Fruit fly (Drosophila melanogaster) whole organism, embryonic: ENCODE data around the gene Smox.

Source experiments
- ATbp ChIP-seq: fragments of 200-800 bp; sonication (Bioruptor generic); optimal IDR thresholded peaks from 2 replicates; lab custom pipeline; 2017; ENCODE audit warnings: missing biosample characterization, mild to moderate bottlenecking, missing genetic modification characterization, missing genetic modification reagents
- CG12071 ChIP-seq: fragments of 200-800 bp; sonication (Bioruptor generic); optimal IDR thresholded peaks from 3 replicates; lab custom pipeline; 2018; ENCODE audit warnings: missing biosample characterization, mild to moderate bottlenecking, missing genetic modification characterization
- CG12299 ChIP-seq: fragments of 200-800 bp; sonication (Bioruptor generic); optimal IDR thresholded peaks from 2 replicates; lab custom pipeline; 2018; ENCODE audit warnings: missing biosample characterization, mild to moderate bottlenecking, missing genetic modification characterization
- CG13894 ChIP-seq: fragments of 200-800 bp; sonication (Bioruptor generic); optimal IDR thresholded peaks from 3 replicates; lab custom pipeline; 2018; ENCODE audit warnings: missing biosample characterization, mild to moderate bottlenecking, missing genetic modification characterization, moderate library complexity
- CG14050 ChIP-seq: fragments of 200-800 bp; sonication (Bioruptor generic); IDR thresholded peaks from 3 replicates; pipeline ENCODE4 v1.3.6; 2022; ENCODE audit warnings: missing biosample characterization, missing genetic modification characterization
- CG15011 ChIP-seq: fragments of 200-800 bp; sonication (Bioruptor generic); optimal IDR thresholded peaks from 3 replicates; lab custom pipeline; 2018; ENCODE audit warnings: missing biosample characterization, mild to moderate bottlenecking, missing genetic modification characterization
- CG15073 ChIP-seq: fragments of 200-800 bp; sonication (Bioruptor generic); optimal IDR thresholded peaks from 2 replicates; lab custom pipeline; 2016; ENCODE audit warnings: missing biosample characterization, missing genetic modification characterization
- CG15601 ChIP-seq: fragments of 200-800 bp; sonication (Bioruptor generic); optimal IDR thresholded peaks from 3 replicates; lab custom pipeline; 2019; ENCODE audit warnings: missing biosample characterization, mild to moderate bottlenecking, missing genetic modification characterization, moderate library complexity
- CG15696 ChIP-seq: fragments of 200-800 bp; sonication (Bioruptor generic); optimal IDR thresholded peaks from 2 replicates; lab custom pipeline; 2019; ENCODE audit warnings: missing biosample characterization, mild to moderate bottlenecking, missing genetic modification characterization, moderate library complexity
- CG16813 ChIP-seq: fragments of 200-800 bp; sonication (Bioruptor generic); IDR thresholded peaks from 3 replicates; pipeline ENCODE4 v1.3.6; 2022; ENCODE audit warnings: missing biosample characterization, missing genetic modification characterization; ENCODE audit not compliant: partially characterized antibody
- CG17186 ChIP-seq: fragments of 200-800 bp; sonication (Bioruptor generic); optimal IDR thresholded peaks from 3 replicates; lab custom pipeline; 2017; ENCODE audit warnings: missing biosample characterization, missing genetic modification reagents, missing genetic modification characterization
- CG1832 ChIP-seq: fragments of 200-800 bp; sonication (Bioruptor generic); optimal IDR thresholded peaks from 2 replicates; lab custom pipeline; 2017; ENCODE audit warnings: missing biosample characterization, mild to moderate bottlenecking, missing genetic modification characterization, inconsistent platforms
- CG31365 ChIP-seq: fragments of 200-800 bp; sonication (Bioruptor generic); optimal IDR thresholded peaks from 2 replicates; lab custom pipeline; 2018; ENCODE audit warnings: missing biosample characterization, mild to moderate bottlenecking, missing genetic modification characterization
- CG33557 ChIP-seq: fragments of 200-800 bp; sonication (Bioruptor generic); optimal IDR thresholded peaks from 2 replicates; lab custom pipeline; 2019; ENCODE audit warnings: missing biosample characterization, mild to moderate bottlenecking, missing genetic modification characterization, moderate library complexity
- CG34376 ChIP-seq: fragments of 200-800 bp; sonication (Bioruptor generic); optimal IDR thresholded peaks from 2 replicates; lab custom pipeline; 2018; ENCODE audit warnings: missing biosample characterization, mild to moderate bottlenecking, missing genetic modification characterization
- CG3847 ChIP-seq: fragments of 200-800 bp; sonication (Bioruptor generic); IDR thresholded peaks from 2 replicates; pipeline ENCODE4 v1.3.6; 2022; ENCODE audit warnings: missing biosample characterization, missing genetic modification characterization
- CG4360 ChIP-seq: fragments of 200-800 bp; sonication (Bioruptor generic); IDR thresholded peaks from 2 replicates; pipeline ENCODE4 v1.3.6; 2022; ENCODE audit warnings: missing biosample characterization, missing genetic modification characterization
- CG4707 ChIP-seq: fragments of 200-800 bp; sonication (Bioruptor generic); optimal IDR thresholded peaks from 2 replicates; lab custom pipeline; 2018; ENCODE audit warnings: missing biosample characterization, mild to moderate bottlenecking, missing genetic modification characterization, moderate library complexity
- CG5245 ChIP-seq: fragments of 200-800 bp; sonication (Bioruptor generic); optimal IDR thresholded peaks from 3 replicates; lab custom pipeline; 2016; ENCODE audit warnings: missing biosample characterization, missing genetic modification characterization
- CG6765 ChIP-seq: fragments of 200-800 bp; sonication (Bioruptor generic); optimal IDR thresholded peaks from 3 replicates; lab custom pipeline; 2017; ENCODE audit warnings: missing biosample characterization, mild to moderate bottlenecking, missing genetic modification characterization
- CG8089 ChIP-seq: fragments of 200-800 bp; sonication (Bioruptor generic); optimal IDR thresholded peaks from 3 replicates; lab custom pipeline; 2016; ENCODE audit warnings: missing biosample characterization, missing genetic modification characterization
- CG8944 ChIP-seq: fragments of 200-800 bp; sonication (Bioruptor generic); optimal IDR thresholded peaks from 3 replicates; lab custom pipeline; 2016; ENCODE audit warnings: missing biosample characterization, missing genetic modification characterization
- CG9609 ChIP-seq: fragments of 200-800 bp; sonication (Bioruptor generic); optimal IDR thresholded peaks from 3 replicates; lab custom pipeline; 2016; ENCODE audit warnings: missing biosample characterization, missing genetic modification characterization
- Dbx ChIP-seq: fragments of 200-800 bp; sonication (Bioruptor generic); IDR thresholded peaks from 3 replicates; pipeline ENCODE4 v1.3.6; 2022; ENCODE audit warnings: missing biosample characterization, missing genetic modification characterization
- Doc3 ChIP-seq: fragments of 200-800 bp; sonication (Bioruptor generic); IDR thresholded peaks from 3 replicates; pipeline ENCODE4 v1.3.6; 2022; ENCODE audit warnings: missing biosample characterization, missing genetic modification characterization; ENCODE audit not compliant: partially characterized antibody
- Eip74EF ChIP-seq, 2 experiments: fragments of 200-800 bp in 1 of 2; fragments of >200 bp in 1 of 2; sonication (Bioruptor generic) in 1 of 2; optimal IDR thresholded peaks; 2 replicates each; lab custom pipeline; 2017 to 2019; ENCODE audit warnings: missing biosample characterization in 2 of 2, missing genetic modification characterization in 2 of 2, mild to moderate bottlenecking in 1 of 2, moderate library complexity in 1 of 2
- Ets97D ChIP-seq: fragments of 200-800 bp; sonication (Bioruptor generic); optimal IDR thresholded peaks from 3 replicates; lab custom pipeline; 2016; ENCODE audit warnings: missing biosample characterization, missing genetic modification characterization
- Fer2 ChIP-seq: fragments of 200-800 bp; sonication (Bioruptor generic); optimal IDR thresholded peaks from 2 replicates; lab custom pipeline; 2018; ENCODE audit warnings: missing biosample characterization, mild to moderate bottlenecking, missing genetic modification characterization, moderate library complexity
- HLHmδ ChIP-seq: fragments of 200-800 bp; sonication (Bioruptor generic); optimal IDR thresholded peaks from 2 replicates; lab custom pipeline; 2018; ENCODE audit warnings: missing biosample characterization, mild to moderate bottlenecking, missing genetic modification characterization, moderate library complexity
- Myb ChIP-seq: fragments of 200-800 bp; sonication (Bioruptor generic); optimal IDR thresholded peaks from 2 replicates; lab custom pipeline; 2016; ENCODE audit warnings: missing biosample characterization, missing genetic modification characterization
- NFAT ChIP-seq: fragments of 200-800 bp; sonication (Bioruptor generic); IDR thresholded peaks from 2 replicates; pipeline ENCODE4 v1.3.6; 2022; ENCODE audit warnings: missing biosample characterization, missing genetic modification characterization
- Optix ChIP-seq: fragments of 200-800 bp; sonication (Bioruptor generic); IDR thresholded peaks from 3 replicates; pipeline ENCODE4 v1.3.6; 2022; ENCODE audit warnings: missing biosample characterization, missing genetic modification characterization
- Sin3A ChIP-seq: fragments of >200 bp; optimal IDR thresholded peaks from 2 replicates; lab custom pipeline; 2018
- Six4 ChIP-seq: fragments of 200-800 bp; sonication (Bioruptor generic); optimal IDR thresholded peaks from 2 replicates; lab custom pipeline; 2016; ENCODE audit warnings: missing biosample characterization, missing genetic modification characterization
- Usf ChIP-seq: fragments of 200-800 bp; sonication (Bioruptor generic); optimal IDR thresholded peaks from 2 replicates; lab custom pipeline; 2017; ENCODE audit warnings: missing genotype, missing biosample characterization, missing genetic modification characterization
- ab ChIP-seq: fragments of 200-800 bp; sonication (Bioruptor generic); optimal IDR thresholded peaks from 2 replicates; lab custom pipeline; 2016; ENCODE audit warnings: missing biosample characterization, missing genetic modification characterization
- bab2 ChIP-seq: fragments of 200-800 bp; sonication (Bioruptor generic); optimal IDR thresholded peaks from 2 replicates; lab custom pipeline; 2016; ENCODE audit warnings: missing biosample characterization, missing genetic modification characterization
- cad ChIP-seq: fragments of >200 bp; optimal IDR thresholded peaks from 2 replicates; lab custom pipeline; 2017; ENCODE audit warnings: missing biosample characterization, missing genetic modification characterization
- cg ChIP-seq: fragments of 200-800 bp; sonication (Bioruptor generic); optimal IDR thresholded peaks from 3 replicates; lab custom pipeline; 2019; ENCODE audit warnings: missing biosample characterization, mild to moderate bottlenecking, missing genetic modification characterization, moderate library complexity
- eve ChIP-seq, 2 experiments: fragments of >200 bp; optimal IDR thresholded peaks; 2 replicates each; lab custom pipeline; 2017; ENCODE audit warnings: missing biosample characterization in 2 of 2, missing genetic modification characterization in 2 of 2
- ind ChIP-seq: fragments of 200-800 bp; sonication (Bioruptor generic); optimal IDR thresholded peaks from 3 replicates; lab custom pipeline; 2016; ENCODE audit warnings: missing biosample characterization, missing genetic modification characterization
- kay ChIP-seq: fragments of 200-800 bp; sonication (Bioruptor generic); optimal IDR thresholded peaks from 2 replicates; lab custom pipeline; 2016; ENCODE audit warnings: missing biosample characterization, missing genetic modification characterization
- pb ChIP-seq: fragments of 200-800 bp; sonication (Bioruptor generic); optimal IDR thresholded peaks from 3 replicates; lab custom pipeline; 2016; ENCODE audit warnings: missing biosample characterization, missing genetic modification characterization
- pnt ChIP-seq: fragments of 200-800 bp; sonication (Bioruptor generic); optimal IDR thresholded peaks from 3 replicates; lab custom pipeline; 2016; ENCODE audit warnings: missing biosample characterization, missing genetic modification characterization
- schlank ChIP-seq: fragments of 200-800 bp; sonication (Bioruptor generic); optimal IDR thresholded peaks from 2 replicates; lab custom pipeline; 2018; ENCODE audit warnings: missing biosample characterization, mild to moderate bottlenecking, missing genetic modification characterization
- ssp ChIP-seq: fragments of 200-800 bp; sonication (Bioruptor generic); IDR thresholded peaks from 2 replicates; pipeline ENCODE4 v1.3.6; 2022; ENCODE audit warnings: missing biosample characterization, missing genetic modification characterization
- ttk ChIP-seq: fragments of 200-800 bp; sonication (Bioruptor generic); IDR thresholded peaks from 2 replicates; pipeline ENCODE4 v2.1.2; 2022; ENCODE audit warnings: missing biosample characterization, missing genetic modification characterization
- vfl ChIP-seq: fragments of 200-800 bp; sonication (Bioruptor generic); optimal IDR thresholded peaks from 2 replicates; lab custom pipeline; 2016; ENCODE audit warnings: missing biosample characterization, missing genetic modification characterization
- wdn ChIP-seq: fragments of 200-800 bp; sonication (Bioruptor generic); IDR thresholded peaks from 2 replicates; pipeline ENCODE4 v1.3.6; 2022; ENCODE audit warnings: missing biosample characterization, missing genetic modification characterization
- zen ChIP-seq: fragments of 200-800 bp; sonication (Bioruptor generic); optimal IDR thresholded peaks from 3 replicates; lab custom pipeline; 2018; ENCODE audit warnings: missing biosample characterization, mild to moderate bottlenecking, missing genetic modification characterization, moderate library complexity
- zen2 ChIP-seq: fragments of 200-800 bp; sonication (Bioruptor generic); IDR thresholded peaks from 3 replicates; pipeline ENCODE4 v1.3.6; 2022; ENCODE audit warnings: missing biosample characterization, missing genetic modification characterization; ENCODE audit not compliant: partially characterized antibody
- zfh2 ChIP-seq: fragments of 200-800 bp; sonication (Bioruptor generic); optimal IDR thresholded peaks from 2 replicates; lab custom pipeline; 2016; ENCODE audit warnings: missing biosample characterization, missing genetic modification characterization

Smox gene

DNA sequence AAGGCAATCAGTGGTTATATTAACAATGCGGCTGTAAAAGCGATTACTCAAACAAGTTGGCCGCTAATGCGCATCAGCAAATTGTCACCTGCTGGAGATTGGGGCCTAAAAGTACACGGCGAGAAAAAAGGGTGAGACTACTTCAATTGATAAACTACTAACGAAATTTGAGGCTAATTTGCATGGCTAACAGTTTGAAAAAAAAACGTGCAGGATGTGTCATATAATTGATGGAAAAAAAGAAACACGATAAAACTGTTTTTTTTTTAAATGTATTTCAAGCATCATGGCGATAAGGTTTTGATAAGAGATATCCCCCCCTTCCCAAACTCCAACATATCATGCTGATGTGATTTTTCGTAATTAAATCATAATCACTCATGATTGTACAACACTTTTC is 29.4 kb downstream of the Smox start (continued):
- TF ChIP-seq Dbx (peak; percentile 62; the same call in 2 of the 3 replicates), Usf (GFP tag; lab: Kevin White, UChicago) (no peak), CG8944 (GFP tag; lab: Kevin White, UChicago) (no peak), CG4707 (GFP tag; lab: Kevin White, UChicago) (no peak), CG8089 (GFP tag; lab: Kevin White, UChicago) (no peak), eve (GFP tag; optimal IDR thresholded peaks at IDR 0.05; lab: Kevin White, UChicago) (no peak), Ets97D (no peak), CG6765 (peak; percentile 21), ATbp (no peak), Fer2 (tag; lab: Kevin White, UChicago) (no peak), HLHmδ (GFP tag; lab: Kevin White, UChicago) (no peak), Myb (no peak), CG16813 (GFP tag; lab: Robert Waterston, UW) (no peak), vfl (GFP tag; lab: Kevin White, UChicago) (no peak), pb (GFP tag; lab: Kevin White, UChicago) (peak; percentile 17), zen (tag; lab: Kevin White, UChicago) (no peak), cad (GFP tag; lab: Kevin White, UChicago) (no peak), CG15073 (no peak), CG15696 (tag; lab: Kevin White, UChicago) (no peak), ttk (no peak), CG12071 (no peak), ind (no peak), bab2 (GFP tag; lab: Kevin White, UChicago) (peak; percentile 30), CG13894 (tag; lab: Kevin White, UChicago) (no peak), NFAT (0 out of 2 replicates have a peak, but pooled peaks have one; percentile 3), kay (GFP tag; lab: Kevin White, UChicago) (no peak), CG12299 (tag; lab: Kevin White, UChicago) (no peak), CG9609 (GFP tag; lab: Kevin White, UChicago) (no peak), CG34376 (GFP tag; lab: Kevin White, UChicago) (peak; percentile 19), ssp (GFP tag; lab: Robert Waterston, UW) (no peak), Doc3 (GFP tag; lab: Robert Waterston, UW) (no peak), cg (GFP tag; lab: Kevin White, UChicago) (no peak), CG14050 (GFP tag; lab: Robert Waterston, UW) (no peak), Eip74EF (GFP tag; optimal IDR thresholded peaks at IDR 0.05; lab: Kevin White, UChicago) (no peak), CG5245 (no peak), CG33557 (no peak), CG17186 (GFP tag; lab: Kevin White, UChicago) (no peak), Optix (GFP tag; lab: Robert Waterston, UW) (no peak), CG15011 (GFP tag; lab: Kevin White, UChicago) (peak; percentile 11), wdn (GFP tag; lab: Robert Waterston, UW) (0 out of 2 replicates have a peak, but pooled peaks have one; percentile 22), pnt (GFP tag; lab: Kevin White, UChicago) (no peak), CG3847 (peak; percentile 45; the same call in 1 of the 2 replicates), CG4360 (no peak), Sin3A (no peak), CG31365 (tag; lab: Kevin White, UChicago) (no peak), schlank (peak; percentile 20), zfh2 (GFP tag; lab: Kevin White, UChicago) (peak; percentile 3), zen2 (GFP tag; lab: Robert Waterston, UW) (no peak), CG15601 (tag; lab: Kevin White, UChicago) (no peak), Six4 (no peak), ab (GFP tag; lab: Kevin White, UChicago) (no peak), CG1832 (GFP tag; lab: Kevin White, UChicago) (no peak)
